Fruit fly (Drosophila melanogaster): Measurements from ENCODE around the gene Ulp1.

Gene Ulp1

dm6 chrX:19155922-19156437 is 52.0 kb downstream of the Ulp1 start (continued):
- TF ChIP-seq CG17568 (GFP tag; optimal IDR thresholded peaks at IDR 0.05): peak; percentile 67
- TF ChIP-seq C15 (GFP tag; IDR thresholded peaks at IDR 0.05): peak; percentile 24; the same call in 1 of the 3 replicates
- peak; percentile 5 for TF ChIP-seq CG33213 (GFP tag; optimal IDR thresholded peaks at IDR 0.05)
- peak; percentile 86 for TF ChIP-seq CG4424 (GFP tag; optimal IDR thresholded peaks at IDR 0.05)
- TF ChIP-seq E2f1 (GFP tag; IDR thresholded peaks at IDR 0.05): peak; percentile 78
- TF ChIP-seq CG7745 (tag; optimal IDR thresholded peaks at IDR 0.05): peak; percentile 89
- TF ChIP-seq kni (GFP tag; optimal IDR thresholded peaks at IDR 0.05): peak; percentile 92
- TF ChIP-seq BEAF-32 (GFP tag; optimal IDR thresholded peaks at IDR 0.05): no peak
- TF ChIP-seq CG13123 (GFP tag; optimal IDR thresholded peaks at IDR 0.05): peak; percentile 67
- no peak for TF ChIP-seq amos (GFP tag; IDR thresholded peaks at IDR 0.05; ENCODE audit: partially characterized antibody)
- peak; percentile 51 for TF ChIP-seq CG5245 (GFP tag; optimal IDR thresholded peaks at IDR 0.05)
- TF ChIP-seq Myb (GFP tag; optimal IDR thresholded peaks at IDR 0.05): no peak
- peak; percentile 67 for TF ChIP-seq sens-2 (GFP tag; IDR thresholded peaks at IDR 0.05)
- peak; percentile 80 for TF ChIP-seq CG12104 (GFP tag; optimal IDR thresholded peaks at IDR 0.05)
- TF ChIP-seq croc (GFP tag; conservative IDR thresholded peaks at IDR 0.05): peak; percentile 84
- no peak for TF ChIP-seq Dll (GFP tag; IDR thresholded peaks at IDR 0.05; ENCODE audit: partially characterized antibody)
- peak; percentile 26 for TF ChIP-seq CG4617 (GFP tag; optimal IDR thresholded peaks at IDR 0.05; ENCODE audit: borderline replicate concordance)
- no peak for TF ChIP-seq CG17912 (GFP tag; optimal IDR thresholded peaks at IDR 0.05)
- TF ChIP-seq Lim3 (GFP tag; IDR thresholded peaks at IDR 0.05): no peak
- peak; percentile 79 for TF ChIP-seq Hr3 (GFP tag; optimal IDR thresholded peaks at IDR 0.05)
- TF ChIP-seq CG17802 (tag; optimal IDR thresholded peaks at IDR 0.05): peak; percentile 40
- peak; percentile 59 for TF ChIP-seq pros (GFP tag; optimal IDR thresholded peaks at IDR 0.05)
- peak; percentile 17 for TF ChIP-seq ems (GFP tag; optimal IDR thresholded peaks at IDR 0.05)
- peak; percentile 82 for TF ChIP-seq tin (GFP tag; optimal IDR thresholded peaks at IDR 0.05)
- TF ChIP-seq sna (GFP tag; IDR thresholded peaks at IDR 0.05; ENCODE audit: partially characterized antibody): no peak
- TF ChIP-seq CG8478 (optimal IDR thresholded peaks at IDR 0.05): no peak
- no peak for TF ChIP-seq CG9797 (GFP tag; optimal IDR thresholded peaks at IDR 0.05)
- TF ChIP-seq org-1 (GFP tag; optimal IDR thresholded peaks at IDR 0.05): peak; percentile 68
- TF ChIP-seq CG4854 (GFP tag; optimal IDR thresholded peaks at IDR 0.05): peak; percentile 24
- TF ChIP-seq CG14014 (GFP tag; IDR thresholded peaks at IDR 0.05): peak; percentile 56; the same call in 1 of the 2 replicates
- peak in 1 of 2 experiments; percentile 68 for TF ChIP-seq Eip74EF (GFP tag; optimal IDR thresholded peaks at IDR 0.05)
- TF ChIP-seq CG8765 (GFP tag; IDR thresholded peaks at IDR 0.05): peak; percentile 90
- no peak for TF ChIP-seq usp (GFP tag; optimal IDR thresholded peaks at IDR 0.05)
- peak; percentile 39 for TF ChIP-seq CG7987 (GFP tag; optimal IDR thresholded peaks at IDR 0.05)
- no peak for TF ChIP-seq CG42726 (GFP tag; IDR thresholded peaks at IDR 0.05; ENCODE audit: partially characterized antibody)
- TF ChIP-seq jing (GFP tag; optimal IDR thresholded peaks at IDR 0.05): peak; percentile 50
- TF ChIP-seq CG6254 (GFP tag; optimal IDR thresholded peaks at IDR 0.05): peak; percentile 76
- peak; percentile 95 for TF ChIP-seq CG2712 (tag; optimal IDR thresholded peaks at IDR 0.05)
- peak; percentile 94 for TF ChIP-seq gsb-n (tag; optimal IDR thresholded peaks at IDR 0.05)
- peak; percentile 15 for TF ChIP-seq CG8944 (GFP tag; optimal IDR thresholded peaks at IDR 0.05)
- TF ChIP-seq Atf6 (GFP tag; IDR thresholded peaks at IDR 0.05): peak; percentile 73
- no peak for TF ChIP-seq Sin3A (optimal IDR thresholded peaks at IDR 0.05)
- TF ChIP-seq Oli (tag; optimal IDR thresholded peaks at IDR 0.05): peak; percentile 82
- 0 out of 2 replicates have a peak, but pooled peaks have one; percentile 44 for TF ChIP-seq CG16779 (GFP tag; IDR thresholded peaks at IDR 0.05)
- peak; percentile 15 for TF ChIP-seq exex (tag; optimal IDR thresholded peaks at IDR 0.05)
- peak; percentile 2 for TF ChIP-seq slp2 (GFP tag; optimal IDR thresholded peaks at IDR 0.05)
- TF ChIP-seq Trl (optimal IDR thresholded peaks at IDR 0.05): peak in 1 of 2 experiments; percentile 20
- peak; percentile 54 for TF ChIP-seq Trl (GFP tag; optimal IDR thresholded peaks at IDR 0.05)
- no peak for TF ChIP-seq NK7.1 (GFP tag; optimal IDR thresholded peaks at IDR 0.05)
- TF ChIP-seq gce (GFP tag; IDR thresholded peaks at IDR 0.05): no peak
- TF ChIP-seq YL-1 (GFP tag; optimal IDR thresholded peaks at IDR 0.05): no peak

Data from whole organism, embryonic.